Worm (Caenorhabditis elegans): Measurements from ENCODE around the gene cyp-35C1.

DNA sequence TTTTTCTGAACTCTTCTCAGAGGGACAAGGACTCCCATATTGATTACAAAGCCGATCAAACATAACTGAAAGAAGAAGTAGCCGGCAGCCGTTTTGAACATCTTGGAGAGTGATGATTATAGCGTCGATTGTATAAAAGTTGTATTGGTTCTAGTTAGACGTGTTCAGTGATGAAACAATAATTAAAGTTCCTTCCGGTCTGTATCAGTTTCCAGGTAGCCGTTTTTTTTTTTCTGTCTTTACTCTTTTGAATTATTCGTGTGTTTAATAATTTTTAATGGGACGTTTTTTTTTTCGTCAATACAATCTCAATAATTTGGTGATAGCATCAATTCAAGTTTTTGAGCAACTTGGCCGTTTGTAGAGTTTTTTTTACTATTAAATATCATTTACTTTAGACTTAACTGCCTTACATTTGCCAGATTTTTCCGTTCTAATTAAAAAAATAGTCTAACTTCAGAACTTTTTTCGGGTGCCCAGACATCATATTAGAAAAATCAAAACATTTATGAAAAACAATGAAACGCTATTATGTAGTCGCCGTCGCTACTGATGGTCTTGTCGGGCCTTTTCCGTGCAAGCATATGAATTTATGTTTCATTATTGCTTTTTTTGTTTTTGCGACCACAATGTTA lies 48.2 kb upstream of the cyp-35C1 start, which contains the start of the genes srx-10 and clec-226:
- TF ChIP-seq nhr-12 (tag; optimal IDR thresholded peaks at IDR 0.05): no peak
- TF ChIP-seq jun-1 (tag; optimal IDR thresholded peaks at IDR 0.05): no peak
- TF ChIP-seq lin-13 (GFP tag; optimal IDR thresholded peaks at IDR 0.05): no peak
- no peak for TF ChIP-seq lin-14 (GFP tag; optimal IDR thresholded peaks at IDR 0.05)

Measured in whole organism, L1 larva.